Fruit fly (Drosophila melanogaster): Measurements from ENCODE around the gene Act5C.
A peak's percentile ranks its signal among the peaks of the same experiment; 100 is the strongest.

Gene Act5C

DNA sequence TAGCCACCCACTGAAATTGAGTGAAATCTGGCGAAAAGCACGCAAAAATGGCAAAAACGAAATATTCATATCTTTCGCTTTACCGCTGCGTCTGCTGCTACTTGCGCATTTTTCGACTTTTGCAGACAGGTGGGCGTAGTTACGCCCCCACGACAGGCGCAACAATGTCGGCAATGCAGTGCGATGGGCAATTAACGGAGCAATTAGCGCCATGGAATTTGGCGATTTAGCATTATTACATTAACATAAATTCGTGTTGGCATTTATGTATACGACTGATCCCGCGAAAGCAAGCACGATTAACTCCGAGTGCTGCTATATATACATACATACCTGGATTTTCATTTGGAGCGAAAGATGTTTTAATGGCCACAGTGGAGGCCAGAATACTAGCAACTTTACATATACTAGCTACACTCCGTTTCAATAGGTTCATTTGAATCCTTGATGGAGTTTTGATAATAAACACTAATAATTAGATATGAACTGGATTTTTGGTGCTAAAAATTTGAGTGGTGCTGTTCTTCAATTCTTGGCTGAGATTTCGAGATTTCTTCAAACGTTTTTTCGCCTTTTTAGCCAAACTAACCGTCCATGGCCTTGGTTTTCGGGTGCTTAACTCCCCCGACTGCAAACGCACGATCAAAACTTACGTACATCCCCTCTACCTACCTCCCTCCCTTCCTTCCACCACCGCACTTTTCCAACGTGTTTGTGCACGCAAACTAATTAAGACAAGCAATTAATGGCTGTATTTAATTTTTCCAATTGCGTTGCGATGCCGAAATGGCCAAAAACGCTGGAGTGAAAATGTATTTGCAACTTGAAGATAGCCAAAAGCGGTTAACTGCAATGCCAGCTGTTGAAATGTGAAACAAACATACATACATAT, 3.6 kb upstream of the Act5C start (continued):
- TF ChIP-seq gfzf (GFP tag; optimal IDR thresholded peaks at IDR 0.05) (no peak), CG17328 (GFP tag; IDR thresholded peaks at IDR 0.05) (peak; percentile 59; the same call in 1 of the 2 replicates), vvl (GFP tag; IDR thresholded peaks at IDR 0.05) (peak; percentile 36; the same call in 1 of the 2 replicates), CG11247 (GFP tag; IDR thresholded peaks at IDR 0.05) (no peak), CG3726 (GFP tag; IDR thresholded peaks at IDR 0.05) (0 out of 3 replicates have a peak, but pooled peaks have one; percentile 60), ac (GFP tag; optimal IDR thresholded peaks at IDR 0.05) (no peak), inv (GFP tag; IDR thresholded peaks at IDR 0.05; ENCODE audit: partially characterized antibody) (no peak), CG16813 (GFP tag; IDR thresholded peaks at IDR 0.05; ENCODE audit: partially characterized antibody) (no peak), grn (GFP tag; optimal IDR thresholded peaks at IDR 0.05) (no peak), CG6689 (GFP tag; IDR thresholded peaks at IDR 0.05) (peak; percentile 42), Elba2 (GFP tag; optimal IDR thresholded peaks at IDR 0.05) (no peak), Taf1 (GFP tag; IDR thresholded peaks at IDR 0.05) (no peak), HLH3B (GFP tag; IDR thresholded peaks at IDR 0.05) (peak; percentile 51; the same call in 1 of the 2 replicates), CG2678 (tag; optimal IDR thresholded peaks at IDR 0.05) (peak; percentile 28), Opbp (GFP tag; IDR thresholded peaks at IDR 0.05; ENCODE audit: partially characterized antibody) (no peak), CG11696 (GFP tag; IDR thresholded peaks at IDR 0.05) (peak; percentile 86), CG8281 (tag; optimal IDR thresholded peaks at IDR 0.05) (no peak), trem (tag; optimal IDR thresholded peaks at IDR 0.05) (no peak), CG7963 (GFP tag; IDR thresholded peaks at IDR 0.05; ENCODE audit: partially characterized antibody) (no peak), CG17385 (GFP tag; optimal IDR thresholded peaks at IDR 0.05) (no peak), CG1832 (GFP tag; optimal IDR thresholded peaks at IDR 0.05) (no peak), disco-r (GFP tag; optimal IDR thresholded peaks at IDR 0.05) (no peak), Asciz (GFP tag; optimal IDR thresholded peaks at IDR 0.05) (no peak), CG17912 (GFP tag; optimal IDR thresholded peaks at IDR 0.05) (no peak), CG11456 (GFP tag; IDR thresholded peaks at IDR 0.05) (no peak), CG11085 (GFP tag; IDR thresholded peaks at IDR 0.05) (no peak; the same call in 1 of the 2 replicates), pho (GFP tag; optimal IDR thresholded peaks at IDR 0.05) (no peak), CoRest (tag; optimal IDR thresholded peaks at IDR 0.05) (peak; percentile 7), wdn (GFP tag; IDR thresholded peaks at IDR 0.05) (no peak), CG15479 (GFP tag; optimal IDR thresholded peaks at IDR 0.05) (no peak), amos (GFP tag; IDR thresholded peaks at IDR 0.05; ENCODE audit: partially characterized antibody) (no peak), CG18599 (GFP tag; optimal IDR thresholded peaks at IDR 0.05) (no peak), Optix (GFP tag; IDR thresholded peaks at IDR 0.05) (0 out of 3 replicates have a peak, but pooled peaks have one; percentile 37), Ssrp (tag; optimal IDR thresholded peaks at IDR 0.05) (no peak), CG6654 (GFP tag; optimal IDR thresholded peaks at IDR 0.05) (no peak), sqz (GFP tag; optimal IDR thresholded peaks at IDR 0.05) (no peak), Mrtf (GFP tag; IDR thresholded peaks at IDR 0.05) (no peak), cwo (GFP tag; optimal IDR thresholded peaks at IDR 0.05) (no peak), Lpt (GFP tag; optimal IDR thresholded peaks at IDR 0.05) (no peak), ab (GFP tag; optimal IDR thresholded peaks at IDR 0.05) (no peak), CG9727 (GFP tag; optimal IDR thresholded peaks at IDR 0.05) (no peak), caup (GFP tag; optimal IDR thresholded peaks at IDR 0.05; ENCODE audit: severe bottlenecking) (no peak), schlank (tag; optimal IDR thresholded peaks at IDR 0.05) (no peak), slp2 (GFP tag; optimal IDR thresholded peaks at IDR 0.05) (no peak), bab2 (GFP tag; optimal IDR thresholded peaks at IDR 0.05) (peak; percentile 2), CG16863 (GFP tag; optimal IDR thresholded peaks at IDR 0.05) (no peak), bsh (GFP tag; optimal IDR thresholded peaks at IDR 0.05) (peak in 1 of 2 experiments; percentile 61), Oaz (GFP tag; IDR thresholded peaks at IDR 0.05) (no peak)

All from whole organism, embryonic.